Worm (Caenorhabditis elegans) whole organism, L4 larva: Measurements from ENCODE around the gene C32C4.3.

Experiments used
- Y105C5A.15 ChIP-seq: fragments of 200-800 bp; sonication (Bioruptor generic); IDR thresholded peaks from 2 replicates; pipeline ENCODE4 v1.3.6; 2022; ENCODE audit warnings: missing genetic modification characterization, missing compliant biosample characterization
- ZK546.5 ChIP-seq, 2 experiments: sonication (generic microtip); optimal IDR thresholded peaks; 2 replicates each; lab custom pipeline; 2017; ENCODE audit warnings: missing biosample characterization in 2 of 2, missing genetic modification characterization in 2 of 2
- ama-1 ChIP-seq: fragments of 150-350 bp; optimal IDR thresholded peaks from 2 replicates; lab custom pipeline; 2014; ENCODE audit warnings: inconsistent platforms, mixed read lengths
- arid-1 ChIP-seq: fragments of 200-800 bp; sonication (Bioruptor generic); conservative IDR thresholded peaks from 2 replicates; pipeline ENCODE4 v1.3.6; 2022; ENCODE audit warnings: missing genetic modification reagents, missing genetic modification characterization, missing compliant biosample characterization
- jun-1 ChIP-seq: fragments of 150-350 bp; optimal IDR thresholded peaks from 2 replicates; lab custom pipeline; 2014; ENCODE audit warnings: missing biosample characterization, missing genetic modification reagents, missing genetic modification characterization
- lin-13 ChIP-seq: fragments of 150-350 bp; optimal IDR thresholded peaks from 2 replicates; lab custom pipeline; 2014; ENCODE audit warnings: missing biosample characterization, missing genetic modification reagents, missing genetic modification characterization
- madf-9 ChIP-seq: fragments of 200-800 bp; sonication (Bioruptor generic); conservative IDR thresholded peaks from 2 replicates; pipeline ENCODE4 v1.3.6; 2022; ENCODE audit warnings: missing genetic modification reagents, missing genetic modification characterization, missing compliant biosample characterization
- nhr-11 ChIP-seq: fragments of 150-350 bp; optimal IDR thresholded peaks from 2 replicates; lab custom pipeline; 2014; ENCODE audit warnings: missing biosample characterization, missing genetic modification characterization
- nhr-237 ChIP-seq: sonication (generic microtip); optimal IDR thresholded peaks from 2 replicates; lab custom pipeline; 2017; ENCODE audit warnings: missing biosample characterization, missing genetic modification characterization
- ztf-7 ChIP-seq: fragments of 150-350 bp; optimal IDR thresholded peaks from 2 replicates; lab custom pipeline; 2014; ENCODE audit warnings: missing biosample characterization, missing genetic modification characterization

ce11 chrV:10693749-10694148 is 46.8 kb upstream of the C32C4.3 start:
- TF ChIP-seq jun-1 (tag; lab: Kevin White, UChicago) (no peak), ama-1 (lab: Kevin White, UChicago) (no peak), lin-13 (no peak), nhr-11 (no peak), Y105C5A.15 (GFP tag; lab: Robert Waterston, UW) (no peak), madf-9 (no peak), nhr-237 (no peak), ztf-7 (tag; lab: Kevin White, UChicago) (no peak), arid-1 (GFP tag; lab: Robert Waterston, UW) (no peak), ZK546.5 (tag; optimal IDR thresholded peaks at IDR 0.05; lab: Kevin White, UChicago) (no peak)
